Worm (Caenorhabditis elegans) whole organism, dauer: ENCODE measurements around the gene mutd-1.

Experiments
- unc-62 ChIP-seq: sonication (generic microtip); optimal IDR thresholded peaks from 2 replicates; lab custom pipeline; 2017; ENCODE audit warnings: missing biosample characterization, missing genetic modification reagents, missing genetic modification characterization

mutd-1 gene

DNA sequence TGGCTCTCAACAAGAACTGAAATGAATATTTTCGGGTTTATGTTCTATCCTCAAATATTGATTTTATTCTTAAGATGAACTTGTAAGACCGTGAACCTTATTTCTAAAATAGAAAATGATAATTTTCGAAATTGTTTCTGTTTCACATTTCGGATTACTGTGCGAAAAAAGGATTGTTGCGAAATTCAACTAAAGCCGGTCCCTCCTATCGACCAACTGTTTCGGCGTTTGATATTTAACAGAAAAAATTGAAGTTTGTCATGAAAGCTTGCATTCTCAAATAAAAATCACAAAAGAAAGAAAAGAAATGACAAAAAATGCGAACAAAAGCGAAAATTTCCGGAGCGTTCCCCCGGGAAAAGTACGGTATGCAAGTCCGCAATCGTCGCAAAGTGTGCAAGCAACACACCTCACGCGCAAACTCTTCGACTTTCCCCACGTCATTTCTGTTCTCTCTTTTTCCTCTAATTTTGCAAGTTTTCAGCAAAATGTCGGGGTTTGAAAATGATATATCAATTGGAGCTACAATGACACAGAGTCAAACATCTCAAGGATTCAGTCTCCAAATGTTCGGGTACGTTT is 15.2 kb upstream of the mutd-1 start, which contains the start of gene C34D4.4:
Gene C34D4.4 (plus strand): TSS at position 342 of the 582 bp plus-strand sequence.
- no peak for TF ChIP-seq unc-62 (GFP tag; lab: Kevin White, UChicago)

- TF ChIP-seq unc-62 (GFP tag; lab: Kevin White, UChicago), result no peak
These were observed 13.8 kb upstream of the mutd-1 start for ce11 chrIV:7147722-7148121.

DNA sequence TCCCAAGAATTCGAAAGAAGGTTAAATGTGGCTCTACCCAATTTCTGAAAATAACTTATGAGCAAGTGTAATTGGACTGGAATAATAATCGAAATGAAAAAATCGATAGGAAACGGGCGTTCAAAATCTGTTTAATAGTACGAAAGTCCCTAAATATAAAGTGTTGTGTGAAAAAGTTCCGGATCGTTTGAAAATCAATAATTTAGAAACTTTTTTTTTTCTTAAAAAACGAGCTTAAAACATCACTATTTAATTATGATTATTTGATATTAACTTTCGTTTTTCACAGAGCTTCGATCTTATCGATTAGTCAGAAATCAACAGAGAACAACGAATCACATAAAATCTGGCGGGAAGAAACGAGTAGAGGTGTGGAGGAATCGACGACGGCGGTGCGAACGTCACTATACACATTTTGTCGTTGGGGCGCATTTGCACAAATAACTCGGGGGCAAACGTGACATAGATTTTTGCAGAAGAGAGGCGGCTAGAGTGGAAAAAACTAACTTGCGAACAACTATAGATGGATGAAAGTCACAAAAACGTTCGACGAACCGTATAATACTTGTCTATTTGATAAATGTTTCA is 10.9 kb upstream of the mutd-1 start, which contains the start of gene hecd-1:
Gene hecd-1 (minus strand): TSS at position 51 of the 588 bp plus-strand sequence.
- no peak for TF ChIP-seq unc-62 (GFP tag; lab: Kevin White, UChicago)

- TF ChIP-seq unc-62 (GFP tag; lab: Kevin White, UChicago), result no peak
These were observed 5.3 kb upstream of the mutd-1 start for ce11 chrIV:7139143-7139542.

DNA sequence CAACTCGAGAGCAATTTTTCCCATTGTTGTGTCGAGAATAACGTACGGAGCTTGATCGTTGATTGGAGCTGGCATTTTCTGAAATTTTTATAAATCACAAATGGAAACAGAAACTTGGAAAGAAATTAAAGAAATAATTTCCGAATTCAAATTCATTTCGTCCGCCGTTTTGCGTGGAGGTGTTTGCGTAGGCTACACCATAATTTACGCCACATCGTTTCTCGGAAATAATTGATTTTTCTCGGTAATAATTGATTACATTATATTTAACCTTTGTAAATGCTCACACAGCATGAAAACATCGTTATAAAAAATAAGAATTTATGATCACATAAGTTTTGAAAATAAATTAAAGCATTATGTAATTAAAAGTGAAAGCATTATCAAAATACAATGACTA is 743 bp downstream of the mutd-1 start, which contains the start of gene cyn-12:
Gene cyn-12 (minus strand): TSS at position 78 of the 400 bp plus-strand sequence.
- TF ChIP-seq unc-62 (GFP tag; lab: Kevin White, UChicago), result no peak

ce11 chrIV:7131780-7132179 is 2.1 kb downstream of the mutd-1 start, which contains the start of gene grsp-3:
Gene grsp-3 (minus strand): TSS chrIV:7131928.
- no peak for TF ChIP-seq unc-62 (GFP tag; lab: Kevin White, UChicago)

DNA sequence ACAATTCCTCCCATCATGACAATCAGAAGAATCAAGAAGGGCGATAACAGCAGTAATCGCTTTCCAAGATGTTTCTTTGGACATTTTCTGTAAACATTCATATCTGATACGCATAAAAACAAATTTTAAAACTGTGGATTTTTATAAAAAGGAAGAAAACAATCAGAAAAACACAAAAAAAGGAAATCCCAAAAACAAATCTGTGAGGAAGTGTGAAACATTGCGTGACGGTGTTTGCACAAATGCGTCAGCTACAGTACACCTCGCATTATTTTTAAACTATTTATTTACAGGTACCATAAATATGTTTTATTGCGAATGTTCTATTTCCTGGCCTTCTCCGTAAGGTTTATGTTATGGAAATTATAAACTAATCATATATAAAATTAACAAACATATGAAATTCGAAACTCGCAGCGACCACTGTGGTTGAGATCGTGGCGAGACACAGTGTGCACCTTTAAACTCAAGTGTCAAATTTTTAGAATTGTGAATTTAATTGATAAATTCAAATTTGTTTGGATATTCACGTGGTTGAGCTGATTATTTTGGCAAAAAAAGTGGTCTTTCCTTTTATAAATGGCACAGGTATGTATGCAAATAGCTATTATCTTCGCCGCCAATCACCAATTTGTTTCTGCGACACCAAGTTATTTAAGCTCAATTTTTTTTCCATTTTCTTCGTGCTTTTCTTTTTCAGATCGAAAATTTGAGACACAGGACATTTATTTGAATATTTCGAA is 12.4 kb downstream of the mutd-1 start, which contains the start of the genes C34D4.10 and str-48:
Gene C34D4.10 (minus strand): TSS at position 101 of the 743 bp plus-strand sequence.
Gene str-48 (plus strand): TSS at position 693 of the 743 bp plus-strand sequence.
- no peak for TF ChIP-seq unc-62 (GFP tag; lab: Kevin White, UChicago)

- no peak for TF ChIP-seq unc-62 (GFP tag; lab: Kevin White, UChicago)
These were observed 19.3 kb downstream of the mutd-1 start, which contains the start of gene nas-8 for ce11 chrIV:7114599-7114998. Gene nas-8 (plus strand): TSS chrIV:7114899.

DNA sequence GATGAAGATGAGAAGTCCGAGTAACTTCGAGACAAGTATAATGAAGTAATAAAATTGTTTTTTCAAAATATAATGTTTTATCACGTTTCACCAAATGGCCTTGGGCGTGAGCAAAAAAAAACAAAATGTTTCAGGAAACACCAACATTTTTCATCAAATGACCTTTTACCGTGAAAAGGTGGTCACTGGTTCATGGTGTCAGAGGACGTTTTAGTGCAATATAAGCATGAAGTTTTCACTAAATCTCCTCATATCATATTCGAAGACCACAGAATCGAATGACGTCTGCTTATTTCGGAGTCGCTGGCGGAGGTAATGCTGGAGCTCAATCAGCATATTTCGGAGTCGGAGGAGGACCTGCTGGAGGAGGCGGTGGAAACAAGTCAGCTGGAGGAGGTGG is 22.5 kb downstream of the mutd-1 start, which contains the start of the genes ZC477.7 and ssq-3:
Gene ZC477.7 (minus strand): TSS at position 101 of the 400 bp plus-strand sequence.
Gene ssq-3 (plus strand): TSS at position 251 of the 400 bp plus-strand sequence.
- TF ChIP-seq unc-62 (GFP tag; lab: Kevin White, UChicago), result no peak

- no peak for TF ChIP-seq unc-62 (GFP tag; lab: Kevin White, UChicago)
These were observed 26.0 kb downstream of the mutd-1 start, which contains the start of gene ZC477.2 for ce11 chrIV:7107893-7108292. Gene ZC477.2 (plus strand): TSS chrIV:7108193.

- TF ChIP-seq unc-62 (GFP tag; lab: Kevin White, UChicago), result no peak
These were observed 30.6 kb downstream of the mutd-1 start, which contains the start of the genes rde-8 and ZC477.3 for ce11 chrIV:7103211-7103679. Gene rde-8 (minus strand): TSS chrIV:7103261. Gene ZC477.3 (plus strand): TSS chrIV:7103492.

- no peak for TF ChIP-seq unc-62 (GFP tag; lab: Kevin White, UChicago)
These were observed 34.5 kb downstream of the mutd-1 start for ce11 chrIV:7099377-7099776.

DNA sequence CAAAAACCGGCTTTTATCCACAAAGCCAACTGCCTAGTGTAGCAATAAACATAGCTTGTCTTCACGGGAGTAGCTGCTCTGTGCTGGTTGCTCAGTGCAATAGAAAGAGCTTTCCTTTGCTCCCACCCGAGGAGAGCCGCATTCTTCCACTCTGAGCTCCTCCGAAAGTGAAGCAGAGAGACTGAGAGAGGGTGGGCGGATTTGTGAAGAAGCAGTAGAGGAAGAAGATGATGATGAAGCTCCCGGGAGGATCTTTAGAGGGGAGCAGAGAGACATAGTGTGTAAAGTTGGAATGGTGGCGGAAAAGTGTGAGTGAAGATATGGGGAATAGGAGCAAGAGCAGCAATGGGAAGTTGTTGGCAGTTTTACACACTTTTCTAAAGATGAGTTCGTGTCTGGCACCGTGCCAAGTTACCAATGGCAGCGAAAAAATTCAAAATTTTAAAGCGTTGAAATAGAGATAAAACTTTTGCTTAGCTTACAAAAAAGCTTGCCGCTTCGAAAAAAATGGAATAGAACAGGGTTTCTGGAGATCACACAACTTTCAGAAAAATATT is 35.3 kb downstream of the mutd-1 start, which contains the start of gene ZC477.4:
Gene ZC477.4 (minus strand): TSS at position 276 of the 557 bp plus-strand sequence.
- TF ChIP-seq unc-62 (GFP tag; lab: Kevin White, UChicago), result no peak

DNA sequence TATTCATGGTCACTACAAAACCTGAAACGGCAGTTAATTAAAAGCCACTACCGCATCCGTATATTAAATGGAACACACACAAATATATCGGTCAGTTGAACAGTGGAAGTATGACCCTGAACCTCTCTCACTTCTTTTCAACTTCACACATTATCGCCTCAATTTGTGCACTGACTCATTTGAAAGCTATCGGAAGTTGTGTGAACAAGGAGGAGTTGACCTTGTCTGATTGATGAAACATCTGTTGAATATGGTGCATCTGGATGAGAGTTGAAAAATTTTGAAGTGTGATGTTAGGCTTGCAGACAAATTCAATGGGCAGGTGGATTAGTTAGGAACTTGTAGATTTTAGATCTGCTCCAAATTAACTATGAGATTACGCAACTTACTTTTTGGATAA is 36.4 kb downstream of the mutd-1 start:
- no peak for TF ChIP-seq unc-62 (GFP tag; lab: Kevin White, UChicago)

ce11 chrIV:7096097-7096496 is 37.8 kb downstream of the mutd-1 start:
- TF ChIP-seq unc-62 (GFP tag; lab: Kevin White, UChicago), result no peak
